Worm (Caenorhabditis elegans) whole organism, young adult: ENCODE data around the gene iglr-1.

Source experiments
- F57C9.4 ChIP-seq: sonication (generic microtip); optimal IDR thresholded peaks from 2 replicates; lab custom pipeline; 2017; ENCODE audit warnings: mild to moderate bottlenecking, missing genetic modification characterization, missing compliant biosample characterization
- ama-1 ChIP-seq, 3 experiments: fragments of 150-350 bp in 1 of 3; sonication (generic microtip) in 2 of 3; optimal IDR thresholded peaks; 2 replicates each; lab custom pipeline; 2014 to 2018; ENCODE audit warnings: missing biosample characterization in 2 of 3, missing genetic modification characterization in 2 of 3, missing genetic modification reagents in 2 of 3
- aptf-3 ChIP-seq: fragments of 200-800 bp; sonication (Bioruptor generic); IDR thresholded peaks from 2 replicates; pipeline ENCODE4 v1.3.6; 2022; ENCODE audit warnings: missing genetic modification characterization, missing compliant biosample characterization
- bed-2 ChIP-seq: fragments of 200-800 bp; sonication (Bioruptor generic); IDR thresholded peaks from 2 replicates; pipeline ENCODE4 v1.3.6; 2022; ENCODE audit warnings: missing genetic modification reagents, missing genetic modification characterization, missing compliant biosample characterization
- egl-44 ChIP-seq: fragments of 200-800 bp; sonication (Bioruptor generic); IDR thresholded peaks from 2 replicates; pipeline ENCODE4 v1.3.6; 2022; ENCODE audit warnings: missing genetic modification reagents, missing genetic modification characterization, missing compliant biosample characterization
- him-1 ChIP-seq: sonication (generic microtip); optimal IDR thresholded peaks from 2 replicates; lab custom pipeline; 2016; ENCODE audit warnings: missing genotype, missing genetic modification reagents, missing genetic modification characterization, missing compliant biosample characterization
- hlh-26 ChIP-seq: fragments of 200-800 bp; sonication (Bioruptor generic); conservative IDR thresholded peaks from 2 replicates; pipeline ENCODE4 v1.3.6; 2022; ENCODE audit warnings: missing genetic modification reagents, missing genetic modification characterization, missing compliant biosample characterization
- pha-4 ChIP-seq: fragments of 150-350 bp; sonication (generic microtip); optimal IDR thresholded peaks from 2 replicates; lab custom pipeline; 2014; ENCODE audit warnings: missing biosample characterization, missing genetic modification reagents, missing genetic modification characterization
- unc-62 ChIP-seq: fragments of 150-350 bp; optimal IDR thresholded peaks from 2 replicates; lab custom pipeline; 2014; ENCODE audit warnings: missing biosample characterization, missing genetic modification reagents, missing genetic modification characterization
- ztf-25 ChIP-seq: fragments of 200-800 bp; sonication (Bioruptor generic); IDR thresholded peaks from 2 replicates; pipeline ENCODE4 v1.3.6; 2022; ENCODE audit warnings: missing genetic modification reagents, missing genetic modification characterization, missing compliant biosample characterization
- ztf-26 ChIP-seq: sonication (generic microtip); optimal IDR thresholded peaks from 2 replicates; lab custom pipeline; 2017; ENCODE audit warnings: missing genetic modification characterization, missing compliant biosample characterization
- ztf-3 ChIP-seq: fragments of 200-800 bp; sonication (Bioruptor generic); optimal IDR thresholded peaks from 2 replicates; lab custom pipeline; 2018; ENCODE audit warnings: mild to moderate bottlenecking, missing genetic modification characterization, missing compliant biosample characterization

DNA sequence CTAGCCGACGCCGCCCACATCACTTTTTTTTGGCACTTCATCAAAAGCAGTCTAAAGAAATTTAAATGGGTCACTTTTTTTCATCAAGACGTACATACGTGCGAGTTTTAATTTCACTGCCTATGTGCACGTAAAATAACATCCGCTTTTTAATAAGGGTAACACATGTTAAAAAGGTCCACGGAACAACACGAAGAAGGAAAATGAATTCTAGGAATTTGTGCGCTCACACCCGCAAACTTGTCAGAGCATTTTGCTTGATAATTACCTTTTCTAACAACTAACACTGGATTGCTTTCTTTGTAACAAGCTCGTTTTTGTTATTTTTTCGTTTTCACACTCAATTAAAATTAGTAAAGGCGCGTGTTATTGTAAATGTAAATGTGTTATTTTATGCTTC lies 17.5 kb upstream of the iglr-1 start:
- TF ChIP-seq ztf-3 (GFP tag; lab: Kevin White, UChicago) (no peak), ztf-25 (GFP tag; lab: Robert Waterston, UW) (no peak), ztf-26 (tag; lab: Kevin White, UChicago) (no peak), bed-2 (GFP tag; lab: Robert Waterston, UW) (no peak), aptf-3 (GFP tag; lab: Robert Waterston, UW) (no peak), hlh-26 (GFP tag; lab: Robert Waterston, UW) (no peak), egl-44 (GFP tag; lab: Robert Waterston, UW) (no peak), him-1 (tag; lab: Kevin White, UChicago) (no peak), unc-62 (no peak), ama-1 (optimal IDR thresholded peaks at IDR 0.05; lab: Kevin White, UChicago) (no peak), ama-1 (GFP tag; optimal IDR thresholded peaks at IDR 0.05; lab: Kevin White, UChicago) (no peak), pha-4 (tag; lab: Kevin White, UChicago) (no peak), F57C9.4 (tag; lab: Kevin White, UChicago) (no peak)
